Fruit fly (Drosophila melanogaster): ENCODE measurements around the gene CG3999.

Gene CG3999

DNA sequence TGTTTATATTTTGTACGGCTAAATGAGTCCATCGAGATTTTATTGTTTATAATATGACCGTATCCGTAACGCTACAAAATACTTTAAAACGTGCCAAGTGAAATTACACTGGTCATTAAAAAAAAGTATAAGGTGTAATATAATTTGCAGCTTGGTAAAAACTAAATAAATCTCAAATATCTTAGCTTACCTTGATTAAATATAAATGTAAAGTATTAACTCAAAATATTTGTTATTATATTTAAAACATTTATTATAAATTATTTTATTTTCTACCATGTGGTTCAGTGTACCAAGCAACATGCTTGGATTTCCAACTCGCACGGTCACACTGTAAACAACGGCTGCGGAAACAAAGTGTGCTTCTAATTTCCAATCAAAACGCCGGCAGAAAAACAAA is 10.5 kb downstream of the CG3999 start, which contains the start of the genes Sirt6 and pont:
Sirt6 (minus strand) TSS at position 50 of the 400 bp plus-strand sequence.
pont (plus strand) TSS at position 324 of the 400 bp plus-strand sequence.
- TF ChIP-seq Sin3A (optimal IDR thresholded peaks at IDR 0.05) (no peak), ttk (optimal IDR thresholded peaks at IDR 0.05) (no peak), Myc (optimal IDR thresholded peaks at IDR 0.05) (no peak), psq (optimal IDR thresholded peaks at IDR 0.05) (no peak), insv (optimal IDR thresholded peaks at IDR 0.05) (no peak), h (optimal IDR thresholded peaks at IDR 0.05) (no peak)

DNA sequence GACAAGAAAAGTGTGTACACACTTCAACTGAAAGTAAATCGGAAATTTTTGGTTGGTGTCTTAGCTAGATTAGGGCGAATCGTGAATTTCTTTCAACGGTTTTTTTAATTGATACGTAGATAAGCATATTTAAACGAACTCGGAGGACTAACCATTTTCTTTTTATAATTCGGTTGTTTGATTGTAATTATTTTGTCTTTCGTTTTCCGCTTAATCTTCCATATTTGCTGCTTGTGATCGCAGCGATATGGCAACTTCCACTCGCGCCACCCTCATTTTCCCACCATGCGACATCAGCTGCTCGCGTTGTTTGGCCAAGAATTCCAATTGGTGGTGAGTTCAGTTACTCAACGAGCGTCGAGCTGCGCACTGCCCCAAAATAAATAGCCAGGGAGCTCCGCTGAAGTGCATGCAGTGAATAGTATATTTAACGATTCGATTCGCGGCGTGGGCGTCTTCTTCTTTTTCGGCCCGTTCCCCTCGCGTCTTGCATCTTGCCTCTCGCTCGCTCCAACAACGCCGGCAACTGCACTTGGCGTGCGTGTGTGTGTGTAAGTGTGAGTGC is 12.7 kb downstream of the CG3999 start, which contains the start of gene Nuak:
Nuak (plus strand) TSS at position 335 of the 565 bp plus-strand sequence.
- TF ChIP-seq h (optimal IDR thresholded peaks at IDR 0.05) = no peak
- no peak for TF ChIP-seq Myc (optimal IDR thresholded peaks at IDR 0.05)
- no peak for TF ChIP-seq insv (optimal IDR thresholded peaks at IDR 0.05)
- no peak for TF ChIP-seq Sin3A (optimal IDR thresholded peaks at IDR 0.05)
- TF ChIP-seq psq (optimal IDR thresholded peaks at IDR 0.05) = no peak
- TF ChIP-seq ttk (optimal IDR thresholded peaks at IDR 0.05) = no peak

DNA sequence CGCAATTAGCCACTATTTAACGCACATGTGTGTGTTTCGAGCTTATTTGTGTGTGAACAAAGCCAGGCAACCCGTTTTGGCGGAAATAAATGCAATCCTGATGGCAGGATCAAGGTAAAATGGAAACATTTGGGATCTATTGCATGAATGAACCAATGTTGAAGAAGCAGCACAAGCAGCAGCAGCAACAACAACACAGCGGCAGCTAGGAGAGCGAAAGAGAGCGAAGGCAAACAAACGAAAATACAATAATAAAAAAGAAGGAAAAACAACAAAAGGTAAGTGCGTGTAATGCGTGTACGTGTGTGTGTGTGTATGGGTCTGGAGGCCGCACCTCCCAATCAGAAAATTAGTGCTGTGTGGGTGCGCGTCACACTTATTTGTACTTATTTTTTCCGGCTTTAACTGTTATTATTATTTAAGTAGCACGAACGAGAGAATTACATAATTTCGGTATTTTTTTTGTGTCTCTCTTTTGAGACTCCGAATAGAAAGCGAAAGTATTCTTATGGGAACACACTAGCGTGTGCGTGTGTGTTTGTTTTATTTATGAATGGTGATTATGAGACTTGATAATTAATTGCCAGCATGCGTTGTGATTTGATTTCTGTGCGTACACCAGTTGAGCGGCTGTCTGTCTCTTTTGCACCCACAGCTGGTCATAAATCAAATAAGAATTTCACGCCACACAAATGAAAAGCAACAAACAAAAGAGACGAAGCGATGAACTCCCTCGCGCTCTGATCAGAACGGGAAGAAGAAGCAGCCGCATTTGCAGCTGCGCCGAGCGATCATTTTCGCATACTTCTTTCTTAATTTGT is 13.5 kb downstream of the CG3999 start:
- no peak for TF ChIP-seq Sin3A (optimal IDR thresholded peaks at IDR 0.05)
- no peak for TF ChIP-seq ttk (optimal IDR thresholded peaks at IDR 0.05)
- TF ChIP-seq insv (optimal IDR thresholded peaks at IDR 0.05) = no peak
- TF ChIP-seq h (optimal IDR thresholded peaks at IDR 0.05) = no peak
- TF ChIP-seq psq (optimal IDR thresholded peaks at IDR 0.05) = no peak
- TF ChIP-seq Myc (optimal IDR thresholded peaks at IDR 0.05) = no peak

DNA sequence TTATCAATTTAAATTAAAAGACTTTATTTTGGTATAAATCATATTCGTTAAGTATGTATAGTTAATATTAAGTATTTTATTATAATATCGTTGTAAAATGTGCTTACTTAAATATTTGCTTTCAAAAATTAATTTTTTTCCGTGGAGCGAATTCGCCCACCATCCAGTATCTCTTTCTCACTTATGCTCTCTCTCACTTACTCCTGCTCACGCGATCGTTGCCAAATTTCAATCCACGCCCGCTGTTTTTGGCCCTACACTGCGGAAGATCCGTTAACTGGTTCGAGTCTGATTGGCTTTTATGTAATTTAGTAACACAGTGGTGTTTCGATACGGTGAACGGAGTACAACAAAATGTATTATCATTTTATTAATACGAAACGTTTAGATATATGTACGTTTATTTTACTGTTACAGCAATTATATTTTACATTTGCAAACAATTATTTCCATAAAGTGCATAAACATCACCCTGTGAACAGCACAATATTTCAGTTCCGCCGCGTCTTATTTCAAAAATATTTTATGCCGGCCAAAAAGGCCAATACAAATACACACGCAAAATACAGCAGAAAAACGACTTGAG is 14.3 kb downstream of the CG3999 start:
- no peak for TF ChIP-seq Myc (optimal IDR thresholded peaks at IDR 0.05)
- no peak for TF ChIP-seq ttk (optimal IDR thresholded peaks at IDR 0.05)
- TF ChIP-seq Sin3A (optimal IDR thresholded peaks at IDR 0.05) = no peak
- no peak for TF ChIP-seq insv (optimal IDR thresholded peaks at IDR 0.05)
- no peak for TF ChIP-seq h (optimal IDR thresholded peaks at IDR 0.05)
- no peak for TF ChIP-seq psq (optimal IDR thresholded peaks at IDR 0.05)

DNA sequence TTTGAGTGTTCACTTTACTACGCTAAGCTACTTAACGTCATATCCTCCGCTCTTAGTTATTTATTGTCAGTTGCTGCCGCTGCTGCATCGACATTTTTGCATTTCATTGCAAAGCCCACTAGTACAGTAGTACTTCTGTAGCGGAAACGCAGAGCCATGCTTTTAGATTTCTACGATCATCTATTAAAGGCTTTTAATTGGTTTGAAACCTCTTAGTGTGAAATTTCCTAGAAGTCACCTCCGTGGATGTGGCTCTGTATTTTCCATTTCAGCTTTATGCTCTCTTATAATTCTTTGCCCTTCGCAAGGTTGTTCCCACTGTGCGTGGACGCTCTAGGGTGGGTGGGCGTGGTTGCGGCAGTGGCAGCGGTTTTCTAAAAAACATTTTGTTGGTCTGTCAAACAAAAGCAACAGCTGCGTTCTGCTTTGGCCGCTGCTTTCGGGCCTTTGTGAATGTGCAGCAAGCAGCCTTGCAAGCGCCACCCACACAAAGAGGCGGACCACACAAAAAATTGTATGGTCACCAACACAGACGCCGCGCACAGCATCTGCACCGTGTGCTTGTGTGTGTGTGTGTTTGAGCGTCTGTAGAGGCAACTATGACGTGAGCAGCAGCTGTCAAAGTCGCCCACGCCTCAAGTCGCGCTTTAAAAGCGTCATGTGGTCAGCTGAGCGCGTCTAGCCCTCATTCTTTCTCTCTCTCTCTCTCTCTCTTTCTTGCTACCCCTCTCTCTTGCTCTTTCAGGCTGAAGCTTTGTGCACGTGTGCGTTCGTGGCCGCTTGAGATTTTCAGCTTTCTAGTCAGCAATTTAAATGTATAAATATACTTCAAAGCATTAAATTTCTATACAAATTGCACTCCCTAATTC is 15.5 kb downstream of the CG3999 start:
- TF ChIP-seq h (optimal IDR thresholded peaks at IDR 0.05) (no peak), insv (optimal IDR thresholded peaks at IDR 0.05) (no peak), psq (optimal IDR thresholded peaks at IDR 0.05) (no peak), ttk (optimal IDR thresholded peaks at IDR 0.05) (no peak), Myc (optimal IDR thresholded peaks at IDR 0.05) (no peak), Sin3A (optimal IDR thresholded peaks at IDR 0.05) (no peak)

DNA sequence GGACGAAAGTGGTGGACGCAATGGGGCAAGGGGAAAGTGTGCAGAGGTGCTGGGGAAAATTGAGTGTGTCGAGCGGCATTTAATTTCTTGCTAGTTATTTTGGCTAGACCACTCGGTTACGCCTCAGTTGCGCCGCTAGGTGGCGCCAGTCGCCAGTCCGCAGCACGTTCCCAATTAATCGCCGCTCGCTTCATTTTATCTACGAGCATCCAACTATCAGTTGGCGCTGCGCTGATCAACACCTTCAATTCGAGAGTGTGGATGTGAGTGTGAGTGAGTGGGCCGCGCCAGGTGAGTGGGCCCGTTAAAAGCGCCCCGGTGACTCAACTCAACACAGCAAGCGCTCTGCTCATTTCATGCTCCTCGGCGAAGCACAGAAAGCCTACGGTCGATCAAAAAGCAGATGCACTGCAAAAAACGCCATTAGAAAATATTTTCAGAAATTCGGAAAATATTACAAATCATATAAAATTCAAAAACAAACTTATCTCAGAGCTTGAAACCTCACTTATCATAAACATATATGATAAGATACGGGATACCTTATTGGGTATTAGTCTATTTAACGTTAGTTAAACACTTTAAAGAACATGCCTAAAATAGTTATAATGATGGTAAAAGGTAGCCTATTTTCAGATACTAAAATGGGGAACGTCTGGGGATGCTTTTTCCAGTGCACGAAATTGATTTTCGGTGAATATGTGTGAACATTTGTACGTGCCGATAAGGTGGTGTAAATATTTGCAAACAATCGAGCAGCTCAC is 17.0 kb downstream of the CG3999 start:
- TF ChIP-seq Myc (optimal IDR thresholded peaks at IDR 0.05) (no peak), psq (optimal IDR thresholded peaks at IDR 0.05) (no peak), insv (optimal IDR thresholded peaks at IDR 0.05) (no peak), Sin3A (optimal IDR thresholded peaks at IDR 0.05) (no peak), ttk (optimal IDR thresholded peaks at IDR 0.05) (no peak), h (optimal IDR thresholded peaks at IDR 0.05) (no peak)

DNA sequence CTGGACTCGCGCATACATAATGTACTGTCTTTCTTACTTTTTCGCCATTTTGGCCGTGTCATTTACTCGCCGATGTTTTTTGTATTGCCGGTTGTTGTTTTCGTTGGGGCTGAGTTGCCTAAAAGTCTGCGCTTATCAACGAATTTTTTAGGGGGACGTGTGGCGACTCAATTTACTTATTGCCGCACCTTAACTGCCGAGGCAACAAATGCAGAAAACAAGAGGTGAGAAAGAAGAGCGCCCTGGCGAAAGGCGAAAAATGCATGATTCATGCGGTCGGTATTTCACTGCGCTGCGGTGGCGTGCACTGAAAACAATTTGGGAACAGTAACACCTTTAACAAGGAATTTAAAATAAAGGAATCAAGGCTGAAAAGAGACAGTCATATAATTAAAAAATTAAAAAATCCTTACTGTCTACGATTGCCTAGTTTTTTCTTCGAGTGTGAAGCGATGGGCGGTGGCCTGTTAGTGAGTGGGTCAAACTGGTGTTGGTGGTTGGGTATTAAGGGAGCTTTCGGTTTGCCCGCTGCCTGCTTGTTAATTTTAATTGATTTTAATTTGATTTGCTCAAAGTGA is 17.6 kb downstream of the CG3999 start:
- TF ChIP-seq Myc (optimal IDR thresholded peaks at IDR 0.05) (no peak), h (optimal IDR thresholded peaks at IDR 0.05) (no peak), psq (optimal IDR thresholded peaks at IDR 0.05) (no peak), ttk (optimal IDR thresholded peaks at IDR 0.05) (no peak), Sin3A (optimal IDR thresholded peaks at IDR 0.05) (no peak), insv (optimal IDR thresholded peaks at IDR 0.05) (no peak)

DNA sequence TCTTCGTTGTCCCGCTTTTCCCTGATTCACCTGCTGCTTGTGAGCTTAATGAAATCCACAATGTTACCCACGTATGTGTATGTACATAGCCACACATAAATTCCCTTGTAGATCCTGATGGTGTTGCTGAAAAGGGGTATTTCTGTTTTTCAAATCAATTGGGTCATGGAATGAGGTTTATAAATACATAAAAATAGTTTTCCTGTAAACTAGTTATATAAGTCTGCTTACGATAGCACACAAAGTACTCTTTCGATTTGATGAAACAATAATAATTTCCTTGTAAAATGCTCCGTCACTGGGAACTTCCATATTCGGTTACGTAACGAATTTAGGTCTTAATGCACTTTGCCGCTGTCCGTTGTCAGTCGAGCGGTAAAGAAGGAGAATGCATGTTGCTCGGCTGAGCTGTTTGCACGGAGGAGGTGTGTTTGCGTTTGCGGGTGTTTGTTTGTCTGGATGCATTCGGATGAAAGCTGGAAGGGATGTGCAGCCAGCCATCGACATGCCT is 18.7 kb downstream of the CG3999 start:
- no peak for TF ChIP-seq Sin3A (optimal IDR thresholded peaks at IDR 0.05)
- TF ChIP-seq insv (optimal IDR thresholded peaks at IDR 0.05) = no peak
- TF ChIP-seq ttk (optimal IDR thresholded peaks at IDR 0.05) = no peak
- no peak for TF ChIP-seq Myc (optimal IDR thresholded peaks at IDR 0.05)
- TF ChIP-seq h (optimal IDR thresholded peaks at IDR 0.05) = no peak
- no peak for TF ChIP-seq psq (optimal IDR thresholded peaks at IDR 0.05)

DNA sequence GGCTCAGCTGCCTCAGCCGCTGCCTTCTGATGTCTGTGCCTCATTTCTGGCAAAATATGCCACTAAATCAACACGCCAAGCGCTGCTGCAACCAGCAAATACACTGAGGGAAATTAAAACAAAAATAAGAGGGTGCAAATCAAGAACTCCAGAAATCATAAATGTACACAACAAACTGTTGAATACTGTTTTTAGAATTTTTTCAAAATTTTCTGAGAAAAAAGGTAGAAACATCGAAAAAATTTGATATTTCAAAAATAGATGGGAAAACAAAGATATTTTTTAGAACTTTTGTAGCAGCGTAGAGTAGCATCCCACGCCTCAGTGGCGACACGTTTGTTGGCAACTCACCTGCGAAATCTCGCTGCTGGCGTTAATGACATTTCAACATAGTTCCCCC is 21.4 kb downstream of the CG3999 start:
- TF ChIP-seq h (optimal IDR thresholded peaks at IDR 0.05) (no peak), ttk (optimal IDR thresholded peaks at IDR 0.05) (no peak), insv (optimal IDR thresholded peaks at IDR 0.05) (no peak), psq (optimal IDR thresholded peaks at IDR 0.05) (no peak), Myc (optimal IDR thresholded peaks at IDR 0.05) (no peak), Sin3A (optimal IDR thresholded peaks at IDR 0.05) (no peak)

DNA sequence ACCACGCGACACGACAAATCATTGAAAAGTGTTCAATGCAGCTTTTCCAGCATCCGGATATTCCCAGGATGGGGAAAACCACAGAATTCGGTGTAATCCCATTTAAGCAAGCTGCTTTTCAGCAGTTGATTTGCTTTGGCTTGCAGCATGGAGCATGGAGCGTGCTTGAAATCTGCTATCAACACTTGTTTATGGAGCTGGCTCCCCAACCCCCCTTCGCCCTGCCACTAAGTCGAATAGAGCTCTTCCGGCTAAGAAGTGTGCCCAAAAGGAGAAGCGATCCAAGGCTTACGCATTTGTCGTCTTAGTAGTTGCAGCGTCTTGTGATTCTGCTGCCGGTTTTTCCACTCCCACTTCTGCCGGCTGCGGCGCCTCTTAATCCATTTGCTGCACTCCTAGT is 23.0 kb downstream of the CG3999 start:
- TF ChIP-seq Sin3A (optimal IDR thresholded peaks at IDR 0.05) = no peak
- no peak for TF ChIP-seq psq (optimal IDR thresholded peaks at IDR 0.05)
- no peak for TF ChIP-seq h (optimal IDR thresholded peaks at IDR 0.05)
- no peak for TF ChIP-seq ttk (optimal IDR thresholded peaks at IDR 0.05)
- no peak for TF ChIP-seq Myc (optimal IDR thresholded peaks at IDR 0.05)
- no peak for TF ChIP-seq insv (optimal IDR thresholded peaks at IDR 0.05)

Measured in Kc167 (cell line).